Worm (Caenorhabditis elegans): ENCODE results near the gene T21D12.12.

Gene T21D12.12

ce11 chrIV:252454-252853 is 13.8 kb upstream of the T21D12.12 start, which contains the start of gene grl-19:
Gene grl-19 (minus strand): TSS chrIV:252554.
- TF ChIP-seq lin-54 (GFP tag; optimal IDR thresholded peaks at IDR 0.05) = no peak
- TF ChIP-seq F52B5.7 (tag; optimal IDR thresholded peaks at IDR 0.05) = no peak
- no peak for TF ChIP-seq ama-1 (optimal IDR thresholded peaks at IDR 0.05)
- TF ChIP-seq ama-1 (GFP tag; optimal IDR thresholded peaks at IDR 0.05) = no peak
- TF ChIP-seq ceh-27 (GFP tag; optimal IDR thresholded peaks at IDR 0.05) = no peak
- no peak for TF ChIP-seq rpc-1 (optimal IDR thresholded peaks at IDR 0.05)
- TF ChIP-seq rpc-1 (tag; optimal IDR thresholded peaks at IDR 0.05) = no peak
- no peak for TF ChIP-seq mxl-1 (tag; optimal IDR thresholded peaks at IDR 0.05)
- no peak for TF ChIP-seq ztf-22 (GFP tag; optimal IDR thresholded peaks at IDR 0.05)
- TF ChIP-seq nfyb-1 (GFP tag; IDR thresholded peaks at IDR 0.05) = no peak
- no peak for TF ChIP-seq Y67H2A.10 (GFP tag; conservative IDR thresholded peaks at IDR 0.05)
- TF ChIP-seq tbp1 (GFP tag; optimal IDR thresholded peaks at IDR 0.05) = no peak
- no peak for TF ChIP-seq F49E8.2 (tag; optimal IDR thresholded peaks at IDR 0.05; ENCODE audit: insufficient read depth)
- TF ChIP-seq egl-18 (GFP tag; IDR thresholded peaks at IDR 0.05) = no peak
- no peak for TF ChIP-seq cebp-1 (GFP tag; IDR thresholded peaks at IDR 0.05)
- no peak for TF ChIP-seq cebp-1 (tag; optimal IDR thresholded peaks at IDR 0.05)
- no peak for TF ChIP-seq attf-5 (GFP tag; optimal IDR thresholded peaks at IDR 0.05)
- TF ChIP-seq F55B11.4 (tag; optimal IDR thresholded peaks at IDR 0.05; ENCODE audit: borderline replicate concordance, insufficient read depth) = no peak
- no peak for TF ChIP-seq let-607 (tag; optimal IDR thresholded peaks at IDR 0.05)
- no peak for TF ChIP-seq F33H1.4 (GFP tag; IDR thresholded peaks at IDR 0.05)
- TF ChIP-seq repo-1 (tag; optimal IDR thresholded peaks at IDR 0.05) = no peak
- no peak for TF ChIP-seq bed-1 (GFP tag; IDR thresholded peaks at IDR 0.05)
- TF ChIP-seq B0336.3 (GFP tag; IDR thresholded peaks at IDR 0.05) = no peak

- TF ChIP-seq snpc-1.3 (tag; optimal IDR thresholded peaks at IDR 0.05; ENCODE audit: insufficient read depth) (no peak), B0019.2 (GFP tag; conservative IDR thresholded peaks at IDR 0.05) (no peak), D2030.7 (GFP tag; IDR thresholded peaks at IDR 0.05) (peak; percentile 77), ztf-26 (tag; optimal IDR thresholded peaks at IDR 0.05) (no peak), cebp-2 (GFP tag; IDR thresholded peaks at IDR 0.05) (no peak), T07F8.4 (tag; optimal IDR thresholded peaks at IDR 0.05) (no peak), rpc-1 (optimal IDR thresholded peaks at IDR 0.05) (no peak), rpc-1 (tag; optimal IDR thresholded peaks at IDR 0.05) (no peak), ztf-28 (GFP tag; IDR thresholded peaks at IDR 0.05) (no peak), madf-8 (GFP tag; conservative IDR thresholded peaks at IDR 0.05) (no peak), Y56A3A.18 (GFP tag; IDR thresholded peaks at IDR 0.05) (no peak), T26A5.8 (tag; optimal IDR thresholded peaks at IDR 0.05) (no peak), egl-18 (GFP tag; IDR thresholded peaks at IDR 0.05) (no peak), sptf-2 (GFP tag; optimal IDR thresholded peaks at IDR 0.05) (no peak), mcd-1 (GFP tag; IDR thresholded peaks at IDR 0.05) (peak; percentile 90), chd-7 (tag; optimal IDR thresholded peaks at IDR 0.05) (no peak), Y53G8AR.9 (GFP tag; conservative IDR thresholded peaks at IDR 0.05) (no peak), ceh-100 (GFP tag; IDR thresholded peaks at IDR 0.05) (peak; percentile 16; the same call in 1 of the 2 replicates), attf-6 (GFP tag; IDR thresholded peaks at IDR 0.05) (no peak), athp-1 (tag; optimal IDR thresholded peaks at IDR 0.05) (peak; percentile 23), madf-6 (GFP tag; IDR thresholded peaks at IDR 0.05) (no peak), lsl-1 (GFP tag; optimal IDR thresholded peaks at IDR 0.05) (no peak), attf-3 (GFP tag; conservative IDR thresholded peaks at IDR 0.05) (no peak), efl-1 (GFP tag; optimal IDR thresholded peaks at IDR 0.05) (peak; percentile 75), Y95B8A.8 (GFP tag; IDR thresholded peaks at IDR 0.05) (no peak), nhr-90 (tag; optimal IDR thresholded peaks at IDR 0.05) (no peak), hmg-1.2 (GFP tag; IDR thresholded peaks at IDR 0.05) (peak; percentile 13; the same call in 1 of the 2 replicates), F57C9.4 (tag; optimal IDR thresholded peaks at IDR 0.05) (no peak), F22D6.2 (tag; optimal IDR thresholded peaks at IDR 0.05) (no peak), snpc-1.1 (tag; optimal IDR thresholded peaks at IDR 0.05; ENCODE audit: insufficient read depth) (no peak)
Observed at ce11 chrIV:255379-255857, 10.8 kb upstream of the T21D12.12 start, which contains the start of gene rcat-1. Gene rcat-1 (minus strand): TSS chrIV:255429.
